Worm (Caenorhabditis elegans) whole organism, early embryonic: ENCODE data around the gene nstp-5.

Experiments used
- B0310.2 ChIP-seq: sonication (generic microtip); optimal IDR thresholded peaks from 2 replicates; lab custom pipeline; 2016; ENCODE audit warnings: mild to moderate bottlenecking, missing genetic modification characterization, missing compliant biosample characterization
- F13C5.2 ChIP-seq: sonication (generic microtip); optimal IDR thresholded peaks from 2 replicates; lab custom pipeline; 2017; ENCODE audit warnings: mild to moderate bottlenecking, missing genetic modification characterization, inconsistent platforms, missing compliant biosample characterization
- aly-1 ChIP-seq: sonication (generic microtip); optimal IDR thresholded peaks from 2 replicates; lab custom pipeline; 2016; ENCODE audit warnings: missing genetic modification characterization, missing compliant biosample characterization
- ama-1 ChIP-seq: fragments of 150-350 bp; optimal IDR thresholded peaks from 2 replicates; lab custom pipeline; 2014
- ceh-13 ChIP-seq: fragments of 200-800 bp; sonication (Bioruptor generic); optimal IDR thresholded peaks from 2 replicates; lab custom pipeline; 2018; ENCODE audit warnings: mild to moderate bottlenecking, missing genetic modification characterization, missing compliant biosample characterization
- ceh-36 ChIP-seq: sonication (generic microtip); optimal IDR thresholded peaks from 2 replicates; lab custom pipeline; 2016; ENCODE audit warnings: missing genetic modification characterization, inconsistent platforms, missing compliant biosample characterization
- ets-7 ChIP-seq: sonication (generic microtip); optimal IDR thresholded peaks from 2 replicates; lab custom pipeline; 2016; ENCODE audit warnings: missing genotype, missing genetic modification characterization, missing compliant biosample characterization
- flt-1 ChIP-seq: fragments of 200-800 bp; sonication (Bioruptor generic); IDR thresholded peaks from 2 replicates; pipeline ENCODE4 v1.3.6; 2022; ENCODE audit warnings: missing genetic modification characterization, missing compliant biosample characterization
- hmbx-1 ChIP-seq: sonication (generic microtip); optimal IDR thresholded peaks from 2 replicates; lab custom pipeline; 2016; ENCODE audit warnings: mild to moderate bottlenecking, missing genetic modification characterization, missing compliant biosample characterization
- hmg-4 ChIP-seq: fragments of 200-800 bp; sonication (Bioruptor generic); optimal IDR thresholded peaks from 2 replicates; lab custom pipeline; 2018; ENCODE audit warnings: mild to moderate bottlenecking, missing genetic modification characterization, missing compliant biosample characterization
- hnd-1 ChIP-seq: sonication (generic microtip); optimal IDR thresholded peaks from 2 replicates; lab custom pipeline; 2016; ENCODE audit warnings: missing genetic modification characterization, missing compliant biosample characterization
- pes-1 ChIP-seq: fragments of 200-800 bp; sonication (Bioruptor generic); IDR thresholded peaks from 2 replicates; pipeline ENCODE4 v1.3.6; 2022; ENCODE audit warnings: missing genetic modification reagents, missing genetic modification characterization, missing compliant biosample characterization
- scrt-1 ChIP-seq: fragments of 200-800 bp; sonication (Bioruptor generic); IDR thresholded peaks from 2 replicates; pipeline ENCODE4 v1.3.6; 2022; ENCODE audit warnings: missing genetic modification characterization, missing compliant biosample characterization
- sea-1 ChIP-seq: fragments of 200-800 bp; sonication (Bioruptor generic); conservative IDR thresholded peaks from 2 replicates; pipeline ENCODE4 v1.3.6; 2022; ENCODE audit warnings: missing genetic modification characterization, missing compliant biosample characterization
- tbx-11 ChIP-seq: fragments of 200-800 bp; sonication (Bioruptor generic); IDR thresholded peaks from 2 replicates; pipeline ENCODE4 v1.3.6; 2022; ENCODE audit warnings: missing genetic modification characterization, missing compliant biosample characterization
- tbx-37 ChIP-seq: fragments of 200-800 bp; sonication (Bioruptor generic); conservative IDR thresholded peaks from 2 replicates; pipeline ENCODE4 v1.3.6; 2022; ENCODE audit warnings: missing genetic modification reagents, missing genetic modification characterization, missing compliant biosample characterization
- tra-4 ChIP-seq: sonication (generic microtip); optimal IDR thresholded peaks from 2 replicates; lab custom pipeline; 2017; ENCODE audit warnings: missing genetic modification characterization, missing compliant biosample characterization

Gene nstp-5

DNA sequence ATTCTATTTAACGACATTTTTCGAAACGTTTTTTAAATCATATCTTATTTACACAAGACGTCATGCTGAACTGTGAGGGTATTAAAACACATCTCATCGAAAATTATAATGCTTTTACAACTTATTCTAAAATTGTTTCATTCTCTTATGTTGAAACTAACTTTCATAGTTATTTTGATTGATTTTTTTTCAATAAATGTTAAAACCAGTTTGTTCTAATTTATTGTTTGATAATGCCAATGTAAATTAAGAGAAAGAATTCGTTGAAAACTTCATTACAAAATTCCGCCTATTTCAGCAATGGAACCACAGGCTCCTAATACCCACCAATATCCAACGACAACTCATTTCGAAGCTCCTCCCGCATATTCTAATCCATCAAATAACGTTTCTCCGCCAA, 39.6 kb downstream of the nstp-5 start, which contains the start of gene K08D8.11:
TSS of gene K08D8.11 (plus strand) at position 301 of the 400 bp plus-strand sequence.
- no peak for TF ChIP-seq tbx-37 (GFP tag; lab: Robert Waterston, UW)
- TF ChIP-seq pes-1: no peak
- no peak for TF ChIP-seq sea-1 (GFP tag; lab: Robert Waterston, UW)
- TF ChIP-seq flt-1: no peak
- no peak for TF ChIP-seq aly-1 (tag; lab: Kevin White, UChicago)
- TF ChIP-seq hnd-1 (tag; lab: Kevin White, UChicago): no peak
- no peak for TF ChIP-seq ets-7 (tag; lab: Kevin White, UChicago)
- TF ChIP-seq hmbx-1 (tag; lab: Kevin White, UChicago): no peak
- no peak for TF ChIP-seq tbx-11 (GFP tag; lab: Robert Waterston, UW)
- no peak for TF ChIP-seq hmg-4 (GFP tag; lab: Kevin White, UChicago)
- TF ChIP-seq F13C5.2 (tag; lab: Kevin White, UChicago): no peak
- TF ChIP-seq ceh-36 (tag; lab: Kevin White, UChicago): no peak

DNA sequence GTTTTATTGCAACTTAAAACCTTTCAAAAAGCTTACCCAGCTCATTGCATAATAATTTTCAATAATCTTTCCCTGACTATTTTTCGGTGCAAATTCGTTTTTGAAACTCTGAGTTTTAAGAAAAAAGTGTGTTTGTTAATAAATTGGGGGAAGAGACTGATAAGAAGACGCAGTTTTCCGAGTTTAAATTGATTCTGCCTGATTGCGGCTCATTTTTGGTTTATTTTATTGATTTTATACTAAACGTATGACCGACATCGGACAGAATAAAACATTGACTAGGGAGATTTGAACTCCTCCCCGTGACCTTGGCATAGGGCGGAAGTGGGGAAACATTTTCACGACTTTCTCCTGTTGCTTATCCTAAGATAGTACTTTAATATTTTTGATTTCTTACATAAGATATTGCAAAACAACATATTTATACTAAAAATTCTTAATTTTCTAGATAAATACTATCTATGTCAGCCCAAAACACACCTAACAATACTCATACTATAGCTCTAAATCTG, 41.1 kb downstream of the nstp-5 start, which contains the start of gene K08D8.7:
TSS of gene K08D8.7 (plus strand) at position 462 of the 512 bp plus-strand sequence.
- TF ChIP-seq hmbx-1 (tag; lab: Kevin White, UChicago) (no peak), tbx-11 (GFP tag; lab: Robert Waterston, UW) (no peak), pes-1 (no peak), ets-7 (tag; lab: Kevin White, UChicago) (no peak), aly-1 (tag; lab: Kevin White, UChicago) (no peak), scrt-1 (GFP tag; lab: Robert Waterston, UW) (no peak), tra-4 (tag; lab: Kevin White, UChicago) (no peak), ceh-13 (no peak), B0310.2 (tag; lab: Kevin White, UChicago) (no peak), ceh-36 (tag; lab: Kevin White, UChicago) (no peak), tbx-37 (GFP tag; lab: Robert Waterston, UW) (no peak), sea-1 (GFP tag; lab: Robert Waterston, UW) (no peak), ama-1 (lab: Kevin White, UChicago) (no peak), hmg-4 (GFP tag; lab: Kevin White, UChicago) (no peak), flt-1 (no peak), F13C5.2 (tag; lab: Kevin White, UChicago) (no peak), hnd-1 (tag; lab: Kevin White, UChicago) (no peak)

DNA sequence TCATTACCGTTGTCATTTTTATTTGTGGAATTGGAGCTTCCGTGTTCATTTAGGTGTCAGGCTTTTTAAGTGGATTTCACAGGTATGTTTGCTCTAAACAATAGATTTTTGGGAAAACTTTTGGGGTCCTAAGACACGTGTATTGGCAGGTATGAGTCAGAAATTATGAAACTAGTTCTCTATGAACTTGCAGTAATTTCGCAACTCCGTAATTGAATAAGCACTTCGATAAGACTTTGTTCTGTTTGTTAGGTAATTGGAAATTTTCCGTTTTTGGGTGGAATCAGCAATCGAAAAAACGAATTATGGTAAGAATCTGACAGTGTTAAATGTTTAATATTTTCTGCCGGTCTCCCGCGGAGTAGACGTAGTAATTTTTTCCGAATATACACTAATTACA, 41.8 kb downstream of the nstp-5 start:
- TF ChIP-seq sea-1 (GFP tag; lab: Robert Waterston, UW) (no peak), ceh-13 (no peak), hmbx-1 (tag; lab: Kevin White, UChicago) (no peak), B0310.2 (tag; lab: Kevin White, UChicago) (no peak), tbx-11 (GFP tag; lab: Robert Waterston, UW) (no peak), flt-1 (no peak), hmg-4 (GFP tag; lab: Kevin White, UChicago) (no peak), scrt-1 (GFP tag; lab: Robert Waterston, UW) (no peak), tbx-37 (GFP tag; lab: Robert Waterston, UW) (no peak)

DNA sequence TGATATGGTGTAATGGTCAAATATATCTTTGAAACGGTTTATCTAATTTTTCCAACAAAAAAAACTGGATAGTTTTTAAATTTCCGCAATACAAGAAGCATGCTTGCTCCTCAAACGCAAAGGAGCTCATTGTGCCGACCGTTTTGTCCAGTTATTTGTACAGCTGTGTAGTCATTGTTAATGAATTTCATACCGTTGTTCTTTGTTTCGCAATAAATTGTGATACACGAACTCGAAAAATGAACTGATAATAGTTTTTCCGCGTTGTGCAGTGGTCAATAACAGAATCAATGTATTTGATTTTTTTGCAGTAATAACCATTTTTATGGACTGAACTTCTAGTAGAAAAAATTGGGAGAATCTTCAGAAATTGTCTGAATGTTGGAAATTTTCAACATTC, 43.5 kb downstream of the nstp-5 start:
- TF ChIP-seq pes-1 (no peak), B0310.2 (tag; lab: Kevin White, UChicago) (no peak), aly-1 (tag; lab: Kevin White, UChicago) (no peak), hmg-4 (GFP tag; lab: Kevin White, UChicago) (no peak), ceh-36 (tag; lab: Kevin White, UChicago) (no peak), tra-4 (tag; lab: Kevin White, UChicago) (no peak), scrt-1 (GFP tag; lab: Robert Waterston, UW) (no peak), flt-1 (no peak), hmbx-1 (tag; lab: Kevin White, UChicago) (no peak), ets-7 (tag; lab: Kevin White, UChicago) (no peak), F13C5.2 (tag; lab: Kevin White, UChicago) (no peak), tbx-11 (GFP tag; lab: Robert Waterston, UW) (no peak), tbx-37 (GFP tag; lab: Robert Waterston, UW) (no peak), ama-1 (lab: Kevin White, UChicago) (no peak), hnd-1 (tag; lab: Kevin White, UChicago) (no peak), sea-1 (GFP tag; lab: Robert Waterston, UW) (no peak), ceh-13 (no peak)

DNA sequence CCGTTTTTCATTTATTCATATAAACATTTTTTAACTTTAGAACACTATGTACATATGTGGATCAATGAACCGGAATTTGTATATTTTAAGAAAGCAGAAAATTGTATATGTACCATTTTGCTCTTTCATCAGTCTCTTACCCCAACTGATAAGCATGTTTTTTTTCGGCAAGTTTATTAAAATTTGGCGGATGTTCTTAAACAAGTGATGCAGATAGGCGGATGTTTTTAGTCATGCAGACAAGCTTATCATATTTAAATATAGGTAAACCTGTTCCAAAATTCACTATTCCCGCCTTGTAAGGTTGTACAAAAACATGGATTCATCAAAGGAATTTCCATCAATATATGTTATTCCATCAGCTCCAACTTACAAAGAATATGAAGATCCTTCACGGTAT, 44.0 kb downstream of the nstp-5 start, which contains the start of gene K08D8.9:
TSS of gene K08D8.9 (plus strand) at position 301 of the 400 bp plus-strand sequence.
- TF ChIP-seq tbx-37 (GFP tag; lab: Robert Waterston, UW) (no peak), ets-7 (tag; lab: Kevin White, UChicago) (no peak), hnd-1 (tag; lab: Kevin White, UChicago) (no peak), scrt-1 (GFP tag; lab: Robert Waterston, UW) (no peak), sea-1 (GFP tag; lab: Robert Waterston, UW) (no peak), hmg-4 (GFP tag; lab: Kevin White, UChicago) (no peak), hmbx-1 (tag; lab: Kevin White, UChicago) (no peak), tra-4 (tag; lab: Kevin White, UChicago) (no peak), ama-1 (lab: Kevin White, UChicago) (no peak), F13C5.2 (tag; lab: Kevin White, UChicago) (no peak), ceh-13 (no peak), tbx-11 (GFP tag; lab: Robert Waterston, UW) (no peak), flt-1 (no peak), B0310.2 (tag; lab: Kevin White, UChicago) (no peak), pes-1 (no peak), ceh-36 (tag; lab: Kevin White, UChicago) (no peak), aly-1 (tag; lab: Kevin White, UChicago) (no peak)

DNA sequence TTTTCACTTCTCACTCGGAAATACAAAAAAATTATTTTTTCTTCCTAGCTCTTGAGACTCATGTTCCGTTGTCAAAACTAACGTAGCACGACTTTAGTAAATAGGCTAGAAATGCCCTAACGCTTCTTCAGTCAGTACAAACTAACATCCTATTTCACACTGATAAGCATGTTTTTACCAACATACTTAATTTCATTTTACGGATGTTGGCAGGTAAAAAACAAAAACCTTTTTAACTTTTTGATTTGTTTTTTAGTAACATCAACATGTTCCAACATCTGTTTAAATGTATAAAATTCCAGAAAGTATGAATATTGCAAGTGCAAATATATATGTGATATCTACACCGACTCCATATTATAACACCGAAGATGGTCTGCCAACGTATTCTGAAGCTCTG, 44.9 kb downstream of the nstp-5 start, which contains the start of gene K08D8.10:
TSS of gene K08D8.10 (plus strand) at position 301 of the 400 bp plus-strand sequence.
- TF ChIP-seq ets-7 (tag; lab: Kevin White, UChicago): no peak
- no peak for TF ChIP-seq hmg-4 (GFP tag; lab: Kevin White, UChicago)
- no peak for TF ChIP-seq ama-1 (lab: Kevin White, UChicago)
- no peak for TF ChIP-seq hmbx-1 (tag; lab: Kevin White, UChicago)
- TF ChIP-seq tra-4 (tag; lab: Kevin White, UChicago): no peak
- no peak for TF ChIP-seq ceh-13
- no peak for TF ChIP-seq F13C5.2 (tag; lab: Kevin White, UChicago)
- no peak for TF ChIP-seq tbx-37 (GFP tag; lab: Robert Waterston, UW)
